Worm (Caenorhabditis elegans) whole organism, L4 larva: ENCODE data around the gene fbxc-30.

ENCODE experiments used
- F49E8.2 ChIP-seq: sonication (generic microtip); optimal IDR thresholded peaks from 2 replicates; lab custom pipeline; 2016; ENCODE audit warnings: missing compliant biosample characterization, mild to moderate bottlenecking, missing genetic modification characterization, borderline replicate concordance
- R02D3.7 ChIP-seq: fragments of 150-350 bp; sonication (generic microtip); optimal IDR thresholded peaks from 3 replicates; lab custom pipeline; 2014; ENCODE audit warnings: missing biosample characterization, missing genetic modification characterization
- Y5F2A.4 ChIP-seq: fragments of 200-800 bp; sonication (Bioruptor generic); optimal IDR thresholded peaks from 2 replicates; lab custom pipeline; 2018; ENCODE audit warnings: mild to moderate bottlenecking, missing genetic modification characterization, missing compliant biosample characterization
- aha-1 ChIP-seq: fragments of 150-350 bp; peaks from one replicate; lab custom pipeline; 2014; ENCODE audit warnings: missing biosample characterization, missing genetic modification characterization
- ceh-32 ChIP-seq: sonication (generic microtip); optimal IDR thresholded peaks from 2 replicates; lab custom pipeline; 2016; ENCODE audit warnings: mild to moderate bottlenecking, missing genetic modification characterization, missing compliant biosample characterization; ENCODE audit not compliant: poor library complexity
- ceh-44 ChIP-seq: fragments of 200-800 bp; sonication (Bioruptor generic); IDR thresholded peaks from 2 replicates; pipeline ENCODE4 v1.3.6; 2022; ENCODE audit warnings: missing genetic modification reagents, missing genetic modification characterization, missing compliant biosample characterization
- ces-1 ChIP-seq: fragments of 150-350 bp; sonication (generic microtip); optimal IDR thresholded peaks from 4 replicates; lab custom pipeline; 2014; ENCODE audit warnings: missing biosample characterization, missing genetic modification reagents, missing genetic modification characterization
- ctbp-1 ChIP-seq: fragments of 200-800 bp; sonication (Bioruptor generic); IDR thresholded peaks from 2 replicates; pipeline ENCODE4 v1.3.6; 2022; ENCODE audit warnings: missing genetic modification reagents, missing genetic modification characterization, missing compliant biosample characterization
- daf-16 ChIP-seq, 3 experiments: sonication (generic microtip); optimal IDR thresholded peaks; 2 replicates each; lab custom pipeline; 2016 to 2017; ENCODE audit warnings: missing genetic modification characterization in 3 of 3, missing genetic modification reagents in 3 of 3, mild to moderate bottlenecking in 2 of 3, missing compliant biosample characterization in 2 of 3, missing biosample characterization in 1 of 3, moderate library complexity in 1 of 3
- dmd-6 ChIP-seq: fragments of 200-800 bp; sonication (Bioruptor generic); IDR thresholded peaks from 2 replicates; pipeline ENCODE4 v1.3.6; 2022; ENCODE audit warnings: missing genetic modification reagents, missing genetic modification characterization, missing compliant biosample characterization
- dpl-1 ChIP-seq: fragments of 150-350 bp; optimal IDR thresholded peaks from 2 replicates; lab custom pipeline; 2014; ENCODE audit warnings: missing biosample characterization, missing genetic modification reagents, missing genetic modification characterization
- duxl-1 ChIP-seq: sonication (generic microtip); optimal IDR thresholded peaks from 2 replicates; lab custom pipeline; 2016; ENCODE audit warnings: mild to moderate bottlenecking, missing genetic modification characterization, moderate library complexity, missing compliant biosample characterization; ENCODE audit not compliant: poor library complexity
- hif-1 ChIP-seq, 2 experiments: sonication (generic microtip); optimal IDR thresholded peaks; 2 replicates each; lab custom pipeline; 2016 to 2017; ENCODE audit warnings: missing compliant biosample characterization in 2 of 2, missing genetic modification characterization in 2 of 2, missing genetic modification reagents in 2 of 2, missing genotype in 2 of 2, mild to moderate bottlenecking in 1 of 2
- hlh-11 ChIP-seq: fragments of 200-800 bp; sonication (Bioruptor generic); optimal IDR thresholded peaks from 2 replicates; lab custom pipeline; 2018; ENCODE audit warnings: mild to moderate bottlenecking, missing genetic modification characterization, missing compliant biosample characterization
- hmg-1.1 ChIP-seq: fragments of 200-800 bp; sonication (Bioruptor generic); IDR thresholded peaks from 2 replicates; pipeline ENCODE4 v1.3.6; 2022; ENCODE audit warnings: missing genetic modification reagents, missing genetic modification characterization, missing compliant biosample characterization
- lin-1 ChIP-seq: fragments of 200-800 bp; sonication (Bioruptor generic); IDR thresholded peaks from 2 replicates; pipeline ENCODE4 v1.3.6; 2022; ENCODE audit warnings: missing genetic modification reagents, missing genetic modification characterization, missing compliant biosample characterization
- lin-13 ChIP-seq: fragments of 150-350 bp; optimal IDR thresholded peaks from 2 replicates; lab custom pipeline; 2014; ENCODE audit warnings: missing biosample characterization, missing genetic modification reagents, missing genetic modification characterization
- lin-38 ChIP-seq: fragments of 200-800 bp; sonication (Bioruptor generic); IDR thresholded peaks from 2 replicates; pipeline ENCODE4 v1.3.6; 2022; ENCODE audit warnings: missing genetic modification reagents, missing genetic modification characterization, missing compliant biosample characterization
- lir-3 ChIP-seq: sonication (generic microtip); optimal IDR thresholded peaks from 2 replicates; lab custom pipeline; 2016; ENCODE audit warnings: mild to moderate bottlenecking, missing genetic modification characterization, missing compliant biosample characterization
- lsy-2 ChIP-seq, 2 experiments: fragments of 150-350 bp in 1 of 2; sonication (generic microtip) in 1 of 2; optimal IDR thresholded peaks; 2 replicates each; lab custom pipeline; 2014 to 2017; ENCODE audit warnings: missing biosample characterization in 2 of 2, missing genetic modification characterization in 2 of 2
- madf-5 ChIP-seq, 2 experiments: fragments of 200-800 bp; sonication (Bioruptor generic); IDR thresholded peaks; 2 replicates each; pipeline ENCODE4 v1.3.6; 2022; ENCODE audit warnings: missing compliant biosample characterization in 2 of 2, missing genetic modification characterization in 2 of 2
- mdl-1 ChIP-seq, 2 experiments: fragments of 150-350 bp in 1 of 2; sonication (generic microtip) in 1 of 2; optimal IDR thresholded peaks; 2 replicates each; lab custom pipeline; 2014 to 2017; ENCODE audit warnings: missing biosample characterization in 2 of 2, missing genetic modification characterization in 2 of 2
- mep-1 ChIP-seq: fragments of 150-350 bp; sonication (generic microtip); optimal IDR thresholded peaks from 3 replicates; lab custom pipeline; 2014; ENCODE audit warnings: missing biosample characterization, missing genetic modification characterization
- mes-2 ChIP-seq: sonication (generic microtip); optimal IDR thresholded peaks from 2 replicates; lab custom pipeline; 2016; ENCODE audit warnings: missing genotype, mild to moderate bottlenecking, missing genetic modification characterization, missing compliant biosample characterization; ENCODE audit not compliant: poor library complexity, severe bottlenecking
- mxl-2 ChIP-seq: fragments of 200-800 bp; sonication (Bioruptor generic); conservative IDR thresholded peaks from 2 replicates; pipeline ENCODE4 v1.3.6; 2022; ENCODE audit warnings: missing genetic modification reagents, missing genetic modification characterization, missing compliant biosample characterization
- mxl-3 ChIP-seq: fragments of 200-800 bp; sonication (Bioruptor generic); optimal IDR thresholded peaks from 2 replicates; lab custom pipeline; 2018; ENCODE audit warnings: mild to moderate bottlenecking, missing genetic modification characterization, missing compliant biosample characterization
- nhr-111 ChIP-seq: fragments of 200-800 bp; sonication (Bioruptor generic); optimal IDR thresholded peaks from 2 replicates; lab custom pipeline; 2018; ENCODE audit warnings: mild to moderate bottlenecking, missing genetic modification characterization, missing compliant biosample characterization
- nhr-25 ChIP-seq: sonication (generic microtip); optimal IDR thresholded peaks from 2 replicates; lab custom pipeline; 2017; ENCODE audit warnings: missing genetic modification characterization, mild to moderate bottlenecking, missing compliant biosample characterization, antibody characterized with exemption, moderate library complexity, borderline replicate concordance; ENCODE audit not compliant: insufficient read depth
- nhr-42 ChIP-seq: fragments of 200-800 bp; sonication (Bioruptor generic); IDR thresholded peaks from 2 replicates; pipeline ENCODE4 v1.3.6; 2022; ENCODE audit warnings: missing genetic modification characterization, missing compliant biosample characterization
- nhr-48 ChIP-seq: sonication (generic microtip); optimal IDR thresholded peaks from 2 replicates; lab custom pipeline; 2016; ENCODE audit warnings: mild to moderate bottlenecking, missing genetic modification characterization, missing compliant biosample characterization
- nhr-77 ChIP-seq: fragments of 150-350 bp; optimal IDR thresholded peaks from 2 replicates; lab custom pipeline; 2014; ENCODE audit warnings: missing biosample characterization, missing genetic modification characterization
- pqm-1 ChIP-seq: sonication (generic microtip); optimal IDR thresholded peaks from 2 replicates; lab custom pipeline; 2017; ENCODE audit warnings: missing biosample characterization, missing genetic modification characterization
- rbr-2 ChIP-seq: sonication (generic microtip); optimal IDR thresholded peaks from 2 replicates; lab custom pipeline; 2016; ENCODE audit warnings: missing genotype, missing genetic modification characterization, missing compliant biosample characterization
- set-16 ChIP-seq: fragments of 200-800 bp; sonication (Bioruptor generic); IDR thresholded peaks from 2 replicates; pipeline ENCODE4 v1.3.6; 2022; ENCODE audit warnings: missing genetic modification reagents, missing genetic modification characterization, missing compliant biosample characterization
- snpc-4 ChIP-seq: fragments of 150-350 bp; optimal IDR thresholded peaks from 2 replicates; lab custom pipeline; 2014; ENCODE audit warnings: missing biosample characterization, missing genetic modification characterization
- tag-97 ChIP-seq: fragments of 200-800 bp; sonication (Bioruptor generic); IDR thresholded peaks from 2 replicates; pipeline ENCODE4 v1.3.6; 2022; ENCODE audit warnings: missing genetic modification characterization, missing compliant biosample characterization
- tra-1 ChIP-seq: fragments of 200-800 bp; sonication (Bioruptor generic); IDR thresholded peaks from 2 replicates; pipeline ENCODE4 v1.3.6; 2022; ENCODE audit warnings: missing genetic modification reagents, missing genetic modification characterization, missing compliant biosample characterization
- unc-62 ChIP-seq, 3 experiments: fragments of 150-350 bp in 1 of 3; sonication (generic microtip); optimal IDR thresholded peaks in 2 of 3; peaks in 1 of 3; 1 replicate in 1 of 3; 2 replicates in 2 of 3; lab custom pipeline; 2014 to 2017; ENCODE audit warnings: missing biosample characterization in 3 of 3, missing genetic modification characterization in 3 of 3, missing genetic modification reagents in 3 of 3, missing genotype in 1 of 3
- vab-7 ChIP-seq: fragments of 200-800 bp; sonication (Bioruptor generic); IDR thresholded peaks from 2 replicates; pipeline ENCODE4 v1.3.6; 2022; ENCODE audit warnings: missing genetic modification reagents, missing genetic modification characterization, missing compliant biosample characterization
- ztf-7 ChIP-seq: fragments of 150-350 bp; optimal IDR thresholded peaks from 2 replicates; lab custom pipeline; 2014; ENCODE audit warnings: missing biosample characterization, missing genetic modification characterization

fbxc-30 gene

ce11 chrII:917324-917723, at the start of gene fbxc-30:
fbxc-30 (plus strand) TSS chrII:917624.
- no peak for TF ChIP-seq hmg-1.1 (GFP tag; lab: Robert Waterston, UW)

ce11 chrII:868240-868864, 49.1 kb upstream of the fbxc-30 start, which contains the start of gene fbxc-51:
fbxc-51 (plus strand) TSS chrII:868814.
- TF ChIP-seq F49E8.2 (no peak), nhr-42 (no peak), ceh-32 (tag; lab: Kevin White, UChicago) (no peak), lir-3 (tag; lab: Kevin White, UChicago) (no peak), Y5F2A.4 (GFP tag; lab: Kevin White, UChicago) (no peak), set-16 (GFP tag; lab: Robert Waterston, UW) (no peak), ces-1 (GFP tag; lab: Kevin White, UChicago) (no peak), tra-1 (no peak), madf-5 (GFP tag; IDR thresholded peaks at IDR 0.05; lab: Robert Waterston, UW) (no peak), nhr-111 (no peak)
- TF ChIP-seq, all 104 proteins: peak for 0

- TF ChIP-seq nhr-25 (tag; lab: Kevin White, UChicago): no peak
- TF ChIP-seq aha-1: peak; percentile 68
- TF ChIP-seq unc-62 (GFP tag; optimal IDR thresholded peaks at IDR 0.05 in 1 of 2; lab: Kevin White, UChicago): peak in 1 of 2 experiments; percentile 84
- no peak for TF ChIP-seq unc-62 (tag; optimal IDR thresholded peaks at IDR 0.05; lab: Kevin White, UChicago)
- no peak for TF ChIP-seq nhr-42
These were observed 48.1 kb upstream of the fbxc-30 start for ce11 chrII:869316-869715.

ce11 chrII:872993-873787, 44.2 kb upstream of the fbxc-30 start, which contains the start of gene alg-2:
alg-2 (plus strand) TSS chrII:873212.
- TF ChIP-seq nhr-77 (peak; percentile 21), hif-1 (tag; optimal IDR thresholded peaks at IDR 0.05; lab: Kevin White, UChicago) (peak in 1 of 2 experiments; percentile 19), nhr-48 (tag; lab: Kevin White, UChicago) (peak; percentile 16), dmd-6 (GFP tag; lab: Robert Waterston, UW) (peak; percentile 70), unc-62 (GFP tag; optimal IDR thresholded peaks at IDR 0.05 in 1 of 2; lab: Kevin White, UChicago) (peak in 1 of 2 experiments; percentile 82), unc-62 (tag; optimal IDR thresholded peaks at IDR 0.05; lab: Kevin White, UChicago) (no peak), ctbp-1 (GFP tag; lab: Robert Waterston, UW) (peak; percentile 53; the same call in 1 of the 2 replicates), lin-38 (GFP tag; lab: Robert Waterston, UW) (no peak), mxl-3 (GFP tag; lab: Kevin White, UChicago) (peak; percentile 60), snpc-4 (tag; lab: Kevin White, UChicago) (no peak), lsy-2 (tag; optimal IDR thresholded peaks at IDR 0.05; lab: Kevin White, UChicago) (peak in 1 of 2 experiments; percentile 69), mes-2 (tag; lab: Kevin White, UChicago) (peak; percentile 48), tag-97 (no peak), mdl-1 (tag; optimal IDR thresholded peaks at IDR 0.05; lab: Kevin White, UChicago) (peak in 1 of 2 experiments; percentile 30), R02D3.7 (tag; lab: Kevin White, UChicago) (no peak), mxl-2 (GFP tag; lab: Robert Waterston, UW) (0 out of 2 replicates have a peak, but pooled peaks have one; percentile 8), hlh-11 (tag; lab: Kevin White, UChicago) (peak; percentile 28), duxl-1 (tag; lab: Kevin White, UChicago) (peak; percentile 28), aha-1 (peak; percentile 6), ztf-7 (tag; lab: Kevin White, UChicago) (no peak), mep-1 (tag; lab: Kevin White, UChicago) (peak; percentile 60), ceh-44 (GFP tag; lab: Robert Waterston, UW) (no peak), vab-7 (GFP tag; lab: Robert Waterston, UW) (0 out of 2 replicates have a peak, but pooled peaks have one; percentile 5), daf-16 (GFP tag; optimal IDR thresholded peaks at IDR 0.05; lab: Kevin White, UChicago) (no peak), daf-16 (tag; optimal IDR thresholded peaks at IDR 0.05; lab: Kevin White, UChicago) (peak; percentile 13), dpl-1 (peak; percentile 57), rbr-2 (tag; lab: Kevin White, UChicago) (peak; percentile 50), lin-1 (GFP tag; lab: Robert Waterston, UW) (peak; percentile 24; the same call in 1 of the 2 replicates), lin-13 (GFP tag; lab: Kevin White, UChicago) (peak; percentile 61), pqm-1 (tag; lab: Kevin White, UChicago) (peak; percentile 37)
